Fruit fly (Drosophila melanogaster) whole organism, embryonic: Measurements from ENCODE around the gene Rh5.

Source experiments
- Atf-2 ChIP-seq: fragments of 200-800 bp; sonication (Bioruptor generic); optimal IDR thresholded peaks from 2 replicates; lab custom pipeline; 2016; ENCODE audit warnings: missing biosample characterization, missing genetic modification characterization
- Atf6 ChIP-seq: fragments of 200-800 bp; sonication (Bioruptor generic); IDR thresholded peaks from 2 replicates; pipeline ENCODE4 v1.3.6; 2022; ENCODE audit warnings: missing biosample characterization, missing genetic modification characterization
- B-H2 ChIP-seq: fragments of 200-800 bp; sonication (Bioruptor generic); optimal IDR thresholded peaks from 2 replicates; lab custom pipeline; 2018; ENCODE audit warnings: missing biosample characterization, mild to moderate bottlenecking, missing genetic modification characterization
- CG10274 ChIP-seq: fragments of 200-800 bp; sonication (Bioruptor generic); optimal IDR thresholded peaks from 3 replicates; lab custom pipeline; 2017; ENCODE audit warnings: missing biosample characterization, mild to moderate bottlenecking, missing genetic modification characterization
- CG10321 ChIP-seq: fragments of 200-800 bp; sonication (Bioruptor generic); IDR thresholded peaks from 2 replicates; pipeline ENCODE4 v1.3.6; 2022; ENCODE audit warnings: missing biosample characterization, missing genetic modification characterization
- CG10366 ChIP-seq: fragments of 200-800 bp; sonication (Bioruptor generic); IDR thresholded peaks from 2 replicates; pipeline ENCODE4 v1.3.6; 2022; ENCODE audit warnings: missing biosample characterization, missing genetic modification characterization
- CG10543 ChIP-seq: fragments of 200-800 bp; sonication (Bioruptor generic); optimal IDR thresholded peaks from 3 replicates; lab custom pipeline; 2017; ENCODE audit warnings: missing biosample characterization, mild to moderate bottlenecking, missing genetic modification characterization, moderate library complexity
- CG11398 ChIP-seq: fragments of 200-800 bp; sonication (Bioruptor generic); optimal IDR thresholded peaks from 2 replicates; lab custom pipeline; 2016; ENCODE audit warnings: missing biosample characterization, missing genetic modification characterization
- CG11695 ChIP-seq: fragments of 200-800 bp; sonication (Bioruptor generic); IDR thresholded peaks from 3 replicates; pipeline ENCODE4 v1.3.6; 2022; ENCODE audit warnings: missing biosample characterization, missing genetic modification characterization
- CG13424 ChIP-seq: fragments of 200-800 bp; sonication (Bioruptor generic); optimal IDR thresholded peaks from 2 replicates; lab custom pipeline; 2019; ENCODE audit warnings: missing biosample characterization, mild to moderate bottlenecking, missing genetic modification characterization, moderate library complexity
- CG14965 ChIP-seq: fragments of 200-800 bp; sonication (Bioruptor generic); optimal IDR thresholded peaks from 2 replicates; lab custom pipeline; 2016; ENCODE audit warnings: missing biosample characterization, missing genetic modification characterization, borderline replicate concordance
- CG16863 ChIP-seq: fragments of 200-800 bp; sonication (Bioruptor generic); optimal IDR thresholded peaks from 3 replicates; lab custom pipeline; 2016; ENCODE audit warnings: missing biosample characterization, missing genetic modification characterization
- CG4820 ChIP-seq: fragments of 200-800 bp; sonication (Bioruptor generic); optimal IDR thresholded peaks from 3 replicates; lab custom pipeline; 2016; ENCODE audit warnings: missing biosample characterization, missing genetic modification characterization
- CG7372 ChIP-seq: fragments of 200-800 bp; sonication (Bioruptor generic); IDR thresholded peaks from 2 replicates; pipeline ENCODE4 v1.3.6; 2022; ENCODE audit warnings: missing biosample characterization, missing genetic modification characterization
- CG7745 ChIP-seq: fragments of 200-800 bp; sonication (Bioruptor generic); optimal IDR thresholded peaks from 2 replicates; lab custom pipeline; 2018; ENCODE audit warnings: missing biosample characterization, mild to moderate bottlenecking, missing genetic modification characterization, moderate library complexity
- CG7928 ChIP-seq: fragments of 200-800 bp; sonication (Bioruptor generic); optimal IDR thresholded peaks from 2 replicates; lab custom pipeline; 2017; ENCODE audit warnings: missing biosample characterization, mild to moderate bottlenecking, missing genetic modification characterization
- CG8924 ChIP-seq: fragments of 200-800 bp; optimal IDR thresholded peaks from 3 replicates; lab custom pipeline; 2019; ENCODE audit warnings: missing biosample characterization, mild to moderate bottlenecking, missing genetic modification characterization, moderate library complexity
- CkIIα-i1 ChIP-seq: fragments of 200-800 bp; sonication (Bioruptor generic); IDR thresholded peaks from 2 replicates; pipeline ENCODE4 v1.3.6; 2022; ENCODE audit warnings: missing biosample characterization, missing genetic modification characterization
- D ChIP-seq, 2 experiments: fragments of 200-800 bp in 1 of 2; fragments of >200 bp in 1 of 2; sonication (Bioruptor generic) in 1 of 2; optimal IDR thresholded peaks; 2 replicates in 1 of 2; 3 replicates in 1 of 2; lab custom pipeline; 2017; ENCODE audit warnings: mild to moderate bottlenecking in 1 of 2, missing biosample characterization in 1 of 2, missing genetic modification characterization in 1 of 2, missing genetic modification reagents in 1 of 2
- Fer3 ChIP-seq: fragments of 200-800 bp; sonication (Bioruptor generic); optimal IDR thresholded peaks from 2 replicates; lab custom pipeline; 2018; ENCODE audit warnings: missing biosample characterization, mild to moderate bottlenecking, missing genetic modification characterization, moderate library complexity
- Jarid2 ChIP-seq: fragments of 200-800 bp; sonication (Bioruptor generic); optimal IDR thresholded peaks from 3 replicates; lab custom pipeline; 2017; ENCODE audit warnings: mild to moderate bottlenecking, missing biosample characterization, missing genetic modification reagents, missing genetic modification characterization
- Kr ChIP-seq: fragments of 200-800 bp; sonication (Bioruptor generic); optimal IDR thresholded peaks from 2 replicates; lab custom pipeline; 2017; ENCODE audit warnings: missing biosample characterization, mild to moderate bottlenecking, missing genetic modification characterization
- Mes4 ChIP-seq: fragments of 200-800 bp; sonication (Bioruptor generic); optimal IDR thresholded peaks from 2 replicates; lab custom pipeline; 2016; ENCODE audit warnings: missing biosample characterization, missing genetic modification characterization
- Oli ChIP-seq: fragments of 200-800 bp; sonication (Bioruptor generic); optimal IDR thresholded peaks from 2 replicates; lab custom pipeline; 2018; ENCODE audit warnings: missing biosample characterization, mild to moderate bottlenecking, missing genetic modification characterization, moderate library complexity
- Poxn ChIP-seq: fragments of 200-800 bp; sonication (Bioruptor generic); IDR thresholded peaks from 2 replicates; pipeline ENCODE4 v1.3.6; 2022; ENCODE audit warnings: missing biosample characterization, missing genetic modification characterization
- Ptx1 ChIP-seq: fragments of 200-800 bp; sonication (Bioruptor generic); IDR thresholded peaks from 2 replicates; pipeline ENCODE4 v1.3.6; 2022; ENCODE audit warnings: missing biosample characterization, missing genetic modification characterization
- ac ChIP-seq: fragments of 200-800 bp; sonication (Bioruptor generic); optimal IDR thresholded peaks from 3 replicates; lab custom pipeline; 2017; ENCODE audit warnings: missing biosample characterization, mild to moderate bottlenecking, missing genetic modification characterization
- amos ChIP-seq: fragments of 200-800 bp; sonication (Bioruptor generic); IDR thresholded peaks from 2 replicates; pipeline ENCODE4 v1.3.6; 2022; ENCODE audit warnings: missing biosample characterization, missing genetic modification characterization; ENCODE audit not compliant: partially characterized antibody
- ash1 ChIP-seq: fragments of 200-800 bp; sonication (Bioruptor generic); optimal IDR thresholded peaks from 2 replicates; lab custom pipeline; 2018; ENCODE audit warnings: missing biosample characterization, mild to moderate bottlenecking, missing genetic modification characterization
- az2 ChIP-seq: fragments of 200-800 bp; sonication (Bioruptor generic); optimal IDR thresholded peaks from 3 replicates; lab custom pipeline; 2016; ENCODE audit warnings: missing biosample characterization, missing genetic modification characterization
- croc ChIP-seq: fragments of 200-800 bp; sonication (Bioruptor generic); conservative IDR thresholded peaks from 3 replicates; pipeline ENCODE4 v1.3.6; 2022; ENCODE audit warnings: missing biosample characterization, missing genetic modification characterization
- dmrt99B ChIP-seq: fragments of 200-800 bp; sonication (Bioruptor generic); optimal IDR thresholded peaks from 2 replicates; lab custom pipeline; 2018; ENCODE audit warnings: missing biosample characterization, mild to moderate bottlenecking, missing genetic modification characterization, moderate library complexity
- hth ChIP-seq: fragments of >200 bp; optimal IDR thresholded peaks from 2 replicates; lab custom pipeline; 2017; ENCODE audit warnings: inconsistent platforms
- kah ChIP-seq: fragments of 200-800 bp; sonication (Bioruptor generic); optimal IDR thresholded peaks from 2 replicates; lab custom pipeline; 2018; ENCODE audit warnings: missing biosample characterization, mild to moderate bottlenecking, missing genetic modification characterization
- lilli ChIP-seq: fragments of 200-800 bp; sonication (Bioruptor generic); optimal IDR thresholded peaks from 3 replicates; lab custom pipeline; 2016; ENCODE audit warnings: missing biosample characterization, missing genetic modification characterization
- mld ChIP-seq: fragments of 200-800 bp; sonication (Bioruptor generic); IDR thresholded peaks from 3 replicates; pipeline ENCODE4 v1.3.6; 2022; ENCODE audit warnings: missing biosample characterization, missing genetic modification characterization; ENCODE audit not compliant: partially characterized antibody
- peb ChIP-seq: fragments of 200-800 bp; sonication (Bioruptor generic); IDR thresholded peaks from 2 replicates; pipeline ENCODE4 v1.3.6; 2022; ENCODE audit warnings: missing biosample characterization, missing genetic modification characterization
- phol ChIP-seq: fragments of 200-800 bp; sonication (Bioruptor generic); optimal IDR thresholded peaks from 3 replicates; lab custom pipeline; 2018; ENCODE audit warnings: missing biosample characterization, mild to moderate bottlenecking, missing genetic modification characterization, moderate library complexity
- prd ChIP-seq, 3 experiments: fragments of >200 bp in 2 of 3; fragments of 200-800 bp in 1 of 3; sonication (Bioruptor generic) in 1 of 3; optimal IDR thresholded peaks in 2 of 3; IDR thresholded peaks in 1 of 3; 2 replicates in 2 of 3; 3 replicates in 1 of 3; pipeline versions ENCODE4 v1.3.6 to Lab custom; 2017 to 2022; ENCODE audit warnings: missing biosample characterization in 1 of 3, missing genetic modification characterization in 1 of 3
- seq ChIP-seq: fragments of 200-800 bp; sonication (Bioruptor generic); IDR thresholded peaks from 2 replicates; pipeline ENCODE4 v1.3.6; 2022; ENCODE audit warnings: missing biosample characterization, missing genetic modification characterization
- sr ChIP-seq: fragments of 200-800 bp; sonication (Bioruptor generic); IDR thresholded peaks from 3 replicates; pipeline ENCODE4 v1.3.6; 2022; ENCODE audit warnings: missing biosample characterization, missing genetic modification characterization
- tna ChIP-seq: fragments of 200-800 bp; sonication (Bioruptor generic); IDR thresholded peaks from 2 replicates; pipeline ENCODE4 v1.3.6; 2022; ENCODE audit warnings: missing biosample characterization, missing genetic modification characterization; ENCODE audit not compliant: partially characterized antibody
- usp ChIP-seq: fragments of >200 bp; optimal IDR thresholded peaks from 2 replicates; lab custom pipeline; 2017; ENCODE audit warnings: missing biosample characterization, missing genetic modification characterization
- vfl ChIP-seq: fragments of 200-800 bp; sonication (Bioruptor generic); optimal IDR thresholded peaks from 2 replicates; lab custom pipeline; 2016; ENCODE audit warnings: missing biosample characterization, missing genetic modification characterization
- vnd ChIP-seq: fragments of 200-800 bp; sonication (Bioruptor generic); IDR thresholded peaks from 3 replicates; pipeline ENCODE4 v1.3.6; 2022; ENCODE audit warnings: missing biosample characterization, missing genetic modification characterization; ENCODE audit not compliant: partially characterized antibody
- vvl ChIP-seq: fragments of 200-800 bp; sonication (Bioruptor generic); IDR thresholded peaks from 2 replicates; pipeline ENCODE4 v1.3.6; 2022; ENCODE audit warnings: missing biosample characterization, missing genetic modification characterization
- zen2 ChIP-seq: fragments of 200-800 bp; sonication (Bioruptor generic); IDR thresholded peaks from 3 replicates; pipeline ENCODE4 v1.3.6; 2022; ENCODE audit warnings: missing biosample characterization, missing genetic modification characterization; ENCODE audit not compliant: partially characterized antibody
- zf30C ChIP-seq: fragments of 200-800 bp; sonication (Bioruptor generic); optimal IDR thresholded peaks from 3 replicates; lab custom pipeline; 2018; ENCODE audit warnings: missing biosample characterization, mild to moderate bottlenecking, missing genetic modification characterization

The Rh5 gene

dm6 chr2L:12011682-12012655, 4.0 kb downstream of the Rh5 start (continued):
- TF ChIP-seq mld (GFP tag; lab: Robert Waterston, UW) (no peak), CG7745 (tag; lab: Kevin White, UChicago) (peak; percentile 43), phol (tag; lab: Kevin White, UChicago) (peak; percentile 58), zen2 (GFP tag; lab: Robert Waterston, UW) (no peak), CG7372 (GFP tag; lab: Robert Waterston, UW) (no peak), croc (GFP tag; lab: Robert Waterston, UW) (no peak), tna (GFP tag; lab: Robert Waterston, UW) (no peak), CG11695 (no peak), vfl (GFP tag; lab: Kevin White, UChicago) (peak; percentile 18), CG10366 (no peak), sr (GFP tag; lab: Robert Waterston, UW) (no peak), Kr (GFP tag; lab: Kevin White, UChicago) (peak; percentile 92), vvl (GFP tag; lab: Robert Waterston, UW) (no peak), B-H2 (GFP tag; lab: Kevin White, UChicago) (peak; percentile 74), Fer3 (peak; percentile 55), lilli (peak; percentile 86), ash1 (GFP tag; lab: Kevin White, UChicago) (peak; percentile 83), CG10543 (peak; percentile 99), prd (optimal IDR thresholded peaks at IDR 0.05; lab: Kevin White, UChicago) (no peak), prd (GFP tag; IDR thresholded peaks at IDR 0.05; lab: Robert Waterston, UW) (no peak), amos (no peak), vnd (GFP tag; lab: Robert Waterston, UW) (no peak), CG10274 (GFP tag; lab: Kevin White, UChicago) (peak; percentile 48), Oli (tag; lab: Kevin White, UChicago) (peak; percentile 37), az2 (peak; percentile 69), zf30C (GFP tag; lab: Kevin White, UChicago) (no peak), D (optimal IDR thresholded peaks at IDR 0.05; lab: Kevin White, UChicago) (peak; percentile 88), D (GFP tag; optimal IDR thresholded peaks at IDR 0.05; lab: Kevin White, UChicago) (peak; percentile 14), CG7928 (no peak), CG13424 (tag; lab: Kevin White, UChicago) (peak; percentile 55), CG4820 (GFP tag; lab: Kevin White, UChicago) (peak; percentile 54), peb (GFP tag; lab: Robert Waterston, UW) (no peak), Ptx1 (GFP tag; lab: Robert Waterston, UW) (no peak), seq (GFP tag; lab: Robert Waterston, UW) (no peak), CG11398 (GFP tag; lab: Kevin White, UChicago) (peak; percentile 57), CG10321 (GFP tag; lab: Robert Waterston, UW) (no peak), Jarid2 (GFP tag; lab: Kevin White, UChicago) (peak; percentile 22), hth (lab: Kevin White, UChicago) (no peak), CG14965 (GFP tag; lab: Kevin White, UChicago) (peak; percentile 13), CG16863 (GFP tag; lab: Kevin White, UChicago) (peak; percentile 68), usp (no peak), Poxn (GFP tag; lab: Robert Waterston, UW) (no peak), ac (GFP tag; lab: Kevin White, UChicago) (peak; percentile 0), Atf-2 (GFP tag; lab: Kevin White, UChicago) (peak; percentile 57), Mes4 (GFP tag; lab: Kevin White, UChicago) (peak; percentile 54), dmrt99B (tag; lab: Kevin White, UChicago) (peak; percentile 72), CG8924 (tag; lab: Kevin White, UChicago) (peak; percentile 67), Atf6 (GFP tag; lab: Robert Waterston, UW) (no peak), CkIIα-i1 (GFP tag; lab: Robert Waterston, UW) (no peak), kah (GFP tag; lab: Kevin White, UChicago) (peak; percentile 100)
